Worm (Caenorhabditis elegans): ENCODE data around the gene col-84.

DNA sequence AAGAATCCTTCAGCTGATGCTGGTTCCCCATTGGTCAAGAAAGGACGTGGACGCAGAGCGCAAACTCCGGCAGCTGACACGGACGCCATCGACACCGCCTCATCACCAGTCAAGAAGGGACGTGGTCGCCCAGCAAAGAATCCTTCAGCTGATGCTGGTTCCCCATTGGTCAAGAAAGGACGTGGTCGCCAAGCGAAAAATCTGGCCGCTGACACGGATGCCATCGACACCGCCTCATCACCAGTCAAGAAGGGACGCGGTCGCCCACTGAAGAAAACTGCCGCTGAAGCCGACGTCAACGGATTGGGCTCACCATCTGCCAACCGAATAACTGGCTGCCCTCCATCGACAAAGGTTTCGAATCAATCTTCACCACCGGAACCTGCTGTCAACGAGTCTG is 48.6 kb downstream of the col-84 start:
- TF ChIP-seq lin-15B (tag; optimal IDR thresholded peaks at IDR 0.05) (no peak), aha-1 (tag) (no peak), snpc-4 (tag; optimal IDR thresholded peaks at IDR 0.05) (no peak), ZK546.5 (tag; optimal IDR thresholded peaks at IDR 0.05) (no peak), ztf-7 (tag; optimal IDR thresholded peaks at IDR 0.05) (no peak), lin-13 (GFP tag; optimal IDR thresholded peaks at IDR 0.05) (no peak)

Data from whole organism, L4 larva.